Fruit fly (Drosophila melanogaster): ENCODE measurements around the gene CG13995.

DNA sequence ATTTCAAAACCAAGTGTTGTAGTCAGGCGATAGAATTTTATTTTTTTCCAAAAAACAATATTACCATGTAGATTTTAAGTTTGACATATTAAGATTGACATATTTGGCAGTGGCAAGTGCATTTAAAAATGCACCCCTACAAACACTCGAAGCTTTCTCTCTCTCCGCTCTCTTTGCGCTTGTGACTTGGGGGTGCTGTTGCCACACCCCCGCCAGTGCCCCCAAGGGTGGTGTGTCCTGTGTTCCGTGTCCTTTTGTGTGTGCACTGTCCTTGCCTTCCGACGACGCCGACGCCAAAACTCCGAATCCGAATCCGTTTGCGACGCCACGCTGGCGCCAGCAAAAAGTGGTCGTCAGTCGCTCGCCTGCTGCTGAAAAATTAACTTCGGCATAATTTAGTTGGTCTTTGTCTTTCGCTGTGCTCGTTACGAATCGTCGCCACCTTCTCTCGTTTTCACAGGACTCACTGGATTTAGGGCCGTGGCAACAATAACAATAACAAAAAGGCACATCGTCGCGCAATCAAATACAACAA is 55.3 kb downstream of the CG13995 start:
- TF ChIP-seq Myc (optimal IDR thresholded peaks at IDR 0.05) (no peak), usp (GFP tag; optimal IDR thresholded peaks at IDR 0.05) (no peak), Mio (GFP tag; optimal IDR thresholded peaks at IDR 0.05) (no peak), Dif (GFP tag; optimal IDR thresholded peaks at IDR 0.05; ENCODE audit: partially characterized antibody) (no peak), dmrt93B (GFP tag; optimal IDR thresholded peaks at IDR 0.05) (no peak)

All from whole organism, wandering third instar larva.